Worm (Caenorhabditis elegans) whole organism, midembryonic: ENCODE data around the gene Y43F8B.18.

Experiments used
- T22C8.4 ChIP-seq: fragments of 200-800 bp; sonication (Bioruptor generic); IDR thresholded peaks from 2 replicates; pipeline ENCODE4 v1.3.6; 2022; ENCODE audit warnings: missing genetic modification characterization, missing compliant biosample characterization
- cog-1 ChIP-seq: sonication (generic microtip); optimal IDR thresholded peaks from 2 replicates; lab custom pipeline; 2016; ENCODE audit warnings: missing genetic modification characterization, missing compliant biosample characterization
- flt-1 ChIP-seq: fragments of 200-800 bp; sonication (Bioruptor generic); IDR thresholded peaks from 2 replicates; pipeline ENCODE4 v1.3.6; 2022; ENCODE audit warnings: missing genetic modification characterization, missing compliant biosample characterization
- med-1 ChIP-seq: sonication (generic microtip); optimal IDR thresholded peaks from 2 replicates; lab custom pipeline; 2017; ENCODE audit warnings: missing genetic modification characterization, mild to moderate bottlenecking, missing compliant biosample characterization, antibody characterized with exemption, missing genetic modification reagents; ENCODE audit not compliant: insufficient read depth
- ref-1 ChIP-seq: fragments of 200-800 bp; sonication (Bioruptor generic); conservative IDR thresholded peaks from 2 replicates; pipeline ENCODE4 v1.3.6; 2022; ENCODE audit warnings: missing genetic modification reagents, missing genetic modification characterization, missing compliant biosample characterization
- ztf-23 ChIP-seq: fragments of 200-800 bp; sonication (Bioruptor generic); IDR thresholded peaks from 2 replicates; pipeline ENCODE4 v1.3.6; 2022; ENCODE audit warnings: missing genetic modification reagents, missing genetic modification characterization, missing compliant biosample characterization

ce11 chrV:19510925-19511324, 25.1 kb downstream of the Y43F8B.18 start:
- TF ChIP-seq cog-1 (tag; lab: Kevin White, UChicago) (no peak), flt-1 (no peak), ztf-23 (GFP tag; lab: Robert Waterston, UW) (no peak), T22C8.4 (GFP tag; lab: Robert Waterston, UW) (no peak), ref-1 (GFP tag; lab: Robert Waterston, UW) (no peak), med-1 (no peak)
